Fruit fly (Drosophila melanogaster): ENCODE results near the gene GckIII.
A peak's percentile ranks its signal among the peaks of the same experiment; 100 is the strongest.

Gene GckIII

dm6 chr3R:17062705-17063104 lies 22.6 kb upstream of the GckIII start (continued):
- TF ChIP-seq pfk (GFP tag; optimal IDR thresholded peaks at IDR 0.05): peak; percentile 21
- no peak for TF ChIP-seq CG8281 (tag; optimal IDR thresholded peaks at IDR 0.05)
- TF ChIP-seq Oli (tag; optimal IDR thresholded peaks at IDR 0.05): no peak
- TF ChIP-seq NK7.1 (GFP tag; optimal IDR thresholded peaks at IDR 0.05): no peak
- TF ChIP-seq chinmo (GFP tag; IDR thresholded peaks at IDR 0.05; ENCODE audit: partially characterized antibody): peak; percentile 78; the same call in 2 of the 4 replicates
- no peak for TF ChIP-seq CG17385 (GFP tag; optimal IDR thresholded peaks at IDR 0.05)
- TF ChIP-seq run (tag; optimal IDR thresholded peaks at IDR 0.05): no peak
- no peak for TF ChIP-seq CG4424 (GFP tag; optimal IDR thresholded peaks at IDR 0.05)
- TF ChIP-seq ac (GFP tag; optimal IDR thresholded peaks at IDR 0.05): no peak
- TF ChIP-seq CG9437 (GFP tag; optimal IDR thresholded peaks at IDR 0.05): no peak
- TF ChIP-seq CG14667 (GFP tag; IDR thresholded peaks at IDR 0.05): no peak
- peak; percentile 28 for TF ChIP-seq nom (GFP tag; optimal IDR thresholded peaks at IDR 0.05)
- no peak for TF ChIP-seq knrl (GFP tag; IDR thresholded peaks at IDR 0.05; ENCODE audit: partially characterized antibody)
- TF ChIP-seq CG12219 (GFP tag; optimal IDR thresholded peaks at IDR 0.05): no peak
- TF ChIP-seq lab (GFP tag; optimal IDR thresholded peaks at IDR 0.05): peak; percentile 0

- TF ChIP-seq abd-A (tag; optimal IDR thresholded peaks at IDR 0.05) (peak; percentile 13), tll (GFP tag; optimal IDR thresholded peaks at IDR 0.05) (no peak), pfk (GFP tag; optimal IDR thresholded peaks at IDR 0.05) (peak; percentile 74), CG13123 (GFP tag; optimal IDR thresholded peaks at IDR 0.05) (no peak), CG13894 (tag; optimal IDR thresholded peaks at IDR 0.05) (peak; percentile 51), CG12769 (tag; optimal IDR thresholded peaks at IDR 0.05) (peak; percentile 62), sug (tag; optimal IDR thresholded peaks at IDR 0.05) (peak; percentile 59), CG10543 (GFP tag; optimal IDR thresholded peaks at IDR 0.05) (peak; percentile 41), hb (GFP tag; IDR thresholded peaks at IDR 0.05; ENCODE audit: partially characterized antibody) (0 out of 3 replicates have a peak, but pooled peaks have one; percentile 34), B-H2 (GFP tag; optimal IDR thresholded peaks at IDR 0.05) (peak; percentile 53), chinmo (GFP tag; IDR thresholded peaks at IDR 0.05; ENCODE audit: partially characterized antibody) (0 out of 4 replicates have a peak, but pooled peaks have one; percentile 80), Dip3 (GFP tag; optimal IDR thresholded peaks at IDR 0.05) (no peak), grn (GFP tag; optimal IDR thresholded peaks at IDR 0.05) (peak; percentile 41), ERR (GFP tag; optimal IDR thresholded peaks at IDR 0.05) (no peak), CG31365 (tag; optimal IDR thresholded peaks at IDR 0.05) (no peak), CG2199 (GFP tag; IDR thresholded peaks at IDR 0.05) (peak; percentile 32; the same call in 1 of the 3 replicates), tx (GFP tag; optimal IDR thresholded peaks at IDR 0.05) (no peak), ato (GFP tag; IDR thresholded peaks at IDR 0.05; ENCODE audit: partially characterized antibody) (no peak), seq (GFP tag; IDR thresholded peaks at IDR 0.05) (no peak), Ets97D (GFP tag; optimal IDR thresholded peaks at IDR 0.05) (no peak), Dbx (GFP tag; IDR thresholded peaks at IDR 0.05) (0 out of 3 replicates have a peak, but pooled peaks have one; percentile 7), crol (GFP tag; IDR thresholded peaks at IDR 0.05) (0 out of 2 replicates have a peak, but pooled peaks have one; percentile 15), CG10462 (GFP tag; optimal IDR thresholded peaks at IDR 0.05) (no peak), sens (GFP tag) (peak; percentile 54), CG13624 (GFP tag; optimal IDR thresholded peaks at IDR 0.05) (peak; percentile 5), chm (GFP tag; IDR thresholded peaks at IDR 0.05) (peak; percentile 15; the same call in 1 of the 2 replicates), sd (tag; optimal IDR thresholded peaks at IDR 0.05) (peak; percentile 71)
These were observed 21.6 kb upstream of the GckIII start for dm6 chr3R:17063763-17064162.
